Worm (Caenorhabditis elegans): ENCODE data around the gene C06E8.5.
A peak's percentile ranks its signal among the peaks of the same experiment; 100 is the strongest.

Gene C06E8.5

DNA sequence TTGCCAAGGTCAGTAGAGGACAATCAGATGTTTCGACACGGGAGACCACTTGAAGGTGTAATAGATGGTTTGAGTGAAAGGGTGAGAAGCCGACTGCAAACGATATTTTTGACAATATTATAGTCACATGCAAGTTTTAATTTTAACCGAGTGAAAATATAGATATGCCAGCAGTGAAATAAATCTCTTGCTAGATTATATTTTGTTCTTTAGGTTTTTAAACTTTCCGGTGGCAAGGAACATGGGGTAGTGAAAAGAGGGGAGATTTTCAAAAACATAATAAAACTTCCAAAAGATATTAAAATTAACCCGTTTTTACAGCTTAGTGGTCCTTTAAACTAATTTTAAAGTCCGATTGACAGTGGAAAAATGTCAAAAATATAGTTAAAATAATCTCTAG lies at the start of gene C06E8.5:
Gene C06E8.5, minus strand, starts transcription at position 101 of the 400 bp plus-strand sequence.
- no peak for TF ChIP-seq isw-1 (GFP tag; IDR thresholded peaks at IDR 0.05)
- TF ChIP-seq nhr-85 (tag) = no peak
- no peak for TF ChIP-seq snu-23 (GFP tag; optimal IDR thresholded peaks at IDR 0.05)
- TF ChIP-seq snpc-4 (tag; optimal IDR thresholded peaks at IDR 0.05) = no peak
- TF ChIP-seq swsn-7 (tag; optimal IDR thresholded peaks at IDR 0.05) = no peak
- no peak for TF ChIP-seq aha-1 (tag; optimal IDR thresholded peaks at IDR 0.05)
- TF ChIP-seq ces-1 (GFP tag; optimal IDR thresholded peaks at IDR 0.05) = no peak
- no peak for TF ChIP-seq hpl-2 (GFP tag; optimal IDR thresholded peaks at IDR 0.05)
- no peak for TF ChIP-seq ceh-63 (GFP tag; optimal IDR thresholded peaks at IDR 0.05)
- no peak for TF ChIP-seq aly-2 (tag; optimal IDR thresholded peaks at IDR 0.05)
- TF ChIP-seq unc-86 (tag; optimal IDR thresholded peaks at IDR 0.05) = no peak
- TF ChIP-seq ceh-8 (GFP tag; optimal IDR thresholded peaks at IDR 0.05) = no peak
- TF ChIP-seq egl-27 (tag; optimal IDR thresholded peaks at IDR 0.05) = no peak
- TF ChIP-seq dpl-1 (GFP tag; optimal IDR thresholded peaks at IDR 0.05) = no peak
- no peak for TF ChIP-seq lin-14 (GFP tag; optimal IDR thresholded peaks at IDR 0.05)
- TF ChIP-seq rnt-1 (tag; optimal IDR thresholded peaks at IDR 0.05) = no peak
- no peak for TF ChIP-seq ets-5 (GFP tag; IDR thresholded peaks at IDR 0.05)
- no peak for TF ChIP-seq grh-1 (GFP tag; IDR thresholded peaks at IDR 0.05)

DNA sequence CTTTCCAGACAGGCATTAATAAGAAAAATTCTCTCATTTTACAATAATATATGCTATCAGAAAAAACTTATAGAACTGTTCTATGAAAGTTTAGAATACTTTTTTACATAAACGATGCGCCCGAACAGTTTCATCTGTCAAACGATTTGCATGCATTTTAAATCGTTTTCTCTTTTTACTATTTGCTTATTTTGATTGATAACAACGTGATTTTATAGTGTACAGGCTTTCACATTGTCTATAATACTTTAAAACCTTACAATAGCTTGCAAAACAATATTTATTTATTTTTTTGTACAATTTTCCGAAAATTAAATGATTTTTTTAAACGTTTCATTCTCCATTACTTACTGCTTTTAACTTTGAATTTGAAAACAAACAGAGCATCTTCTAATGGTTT lies 40.4 kb upstream of the C06E8.5 start, which contains the start of gene R01H2.7:
Gene R01H2.7, minus strand, starts transcription at position 101 of the 400 bp plus-strand sequence.
- TF ChIP-seq pqm-1 (tag; optimal IDR thresholded peaks at IDR 0.05) (no peak), mep-1 (tag; optimal IDR thresholded peaks at IDR 0.05) (no peak), unc-62 (GFP tag; optimal IDR thresholded peaks at IDR 0.05) (no peak), lin-15B (tag; optimal IDR thresholded peaks at IDR 0.05) (no peak), nhr-76 (tag; optimal IDR thresholded peaks at IDR 0.05) (no peak), unc-86 (tag; optimal IDR thresholded peaks at IDR 0.05) (no peak), mdl-1 (tag; optimal IDR thresholded peaks at IDR 0.05) (no peak), sptf-1 (tag; optimal IDR thresholded peaks at IDR 0.05) (no peak), ceh-8 (GFP tag; optimal IDR thresholded peaks at IDR 0.05) (no peak), zip-4 (GFP tag; optimal IDR thresholded peaks at IDR 0.05) (no peak), egl-27 (tag; optimal IDR thresholded peaks at IDR 0.05) (no peak), nhr-19 (GFP tag; conservative IDR thresholded peaks at IDR 0.05) (no peak), ama-1 (optimal IDR thresholded peaks at IDR 0.05) (no peak), dpl-1 (GFP tag; optimal IDR thresholded peaks at IDR 0.05) (no peak), xbp-1 (tag; optimal IDR thresholded peaks at IDR 0.05) (no peak), alr-1 (tag; optimal IDR thresholded peaks at IDR 0.05; ENCODE audit: borderline replicate concordance) (no peak), snpc-4 (tag; optimal IDR thresholded peaks at IDR 0.05) (no peak), nhr-47 (tag; optimal IDR thresholded peaks at IDR 0.05) (no peak), vab-15 (tag; optimal IDR thresholded peaks at IDR 0.05) (no peak), dsc-1 (tag; optimal IDR thresholded peaks at IDR 0.05) (no peak)

DNA sequence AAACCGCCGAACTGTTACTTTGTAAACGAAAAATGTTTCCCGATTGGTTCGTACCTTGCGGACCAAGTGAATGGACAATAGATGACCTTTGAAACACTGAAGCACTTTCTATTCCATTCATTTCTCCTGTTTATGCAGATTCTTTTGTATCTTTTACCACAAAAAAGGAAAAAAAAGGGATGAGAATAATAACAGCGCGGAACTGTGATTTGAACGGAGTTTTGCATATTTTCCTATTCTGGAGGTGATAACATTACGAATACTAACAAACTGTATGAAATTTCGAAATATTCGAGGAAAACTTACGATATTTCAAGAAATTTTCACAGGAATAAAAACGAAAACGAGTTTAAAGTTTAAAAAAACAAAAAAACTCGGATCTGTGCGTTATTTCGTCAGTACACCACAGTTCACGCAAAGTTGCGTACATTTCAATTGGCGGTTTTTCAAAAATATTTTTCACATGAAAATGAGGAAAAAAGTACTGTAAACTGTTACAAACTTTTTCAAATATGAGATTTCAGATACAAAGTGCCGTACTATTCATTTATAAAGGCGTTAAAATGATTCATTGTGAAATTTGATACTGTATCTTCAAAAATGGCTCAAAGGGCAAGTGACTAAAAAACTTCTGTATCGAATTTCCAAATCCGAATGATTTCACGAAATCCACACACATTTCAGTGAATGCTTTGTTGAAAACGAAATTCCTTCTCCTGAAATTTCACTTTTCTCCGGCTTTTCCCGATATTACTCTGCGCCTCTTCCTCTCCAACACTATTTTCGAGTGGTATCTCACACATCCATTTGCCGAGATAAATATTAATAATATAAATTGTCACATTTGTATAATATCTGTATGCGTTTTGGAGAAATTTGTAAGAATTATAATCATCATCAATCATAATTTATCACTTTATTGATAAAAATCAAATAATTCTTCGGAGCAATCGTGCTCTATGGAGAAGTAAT lies 29.3 kb upstream of the C06E8.5 start:
- no peak for TF ChIP-seq mab-9 (GFP tag; IDR thresholded peaks at IDR 0.05)
- TF ChIP-seq nhr-76 (tag; optimal IDR thresholded peaks at IDR 0.05) = no peak
- no peak for TF ChIP-seq mef-2 (tag; optimal IDR thresholded peaks at IDR 0.05)
- TF ChIP-seq F16B12.6 (tag; optimal IDR thresholded peaks at IDR 0.05) = no peak
- TF ChIP-seq C04F5.9 (tag; optimal IDR thresholded peaks at IDR 0.05) = no peak
- no peak for TF ChIP-seq aly-2 (tag; optimal IDR thresholded peaks at IDR 0.05)
- TF ChIP-seq jun-1 (tag; optimal IDR thresholded peaks at IDR 0.05) = no peak
- no peak for TF ChIP-seq elt-2 (tag; optimal IDR thresholded peaks at IDR 0.05)
- peak in 2 of 3 experiments; percentile 14 to 33 for TF ChIP-seq dpl-1 (GFP tag; optimal IDR thresholded peaks at IDR 0.05)
- TF ChIP-seq ceh-8 (GFP tag; optimal IDR thresholded peaks at IDR 0.05) = no peak
- no peak for TF ChIP-seq irx-1 (tag; optimal IDR thresholded peaks at IDR 0.05)
- TF ChIP-seq skn-1 (tag; optimal IDR thresholded peaks at IDR 0.05) = no peak
- TF ChIP-seq efl-1 (optimal IDR thresholded peaks at IDR 0.05) = peak; percentile 19 to 92
- TF ChIP-seq efl-1 (GFP tag; optimal IDR thresholded peaks at IDR 0.05 in 1 of 2) = peak; percentile 59 to 91
- no peak for TF ChIP-seq ama-1 (optimal IDR thresholded peaks at IDR 0.05)
- no peak for TF ChIP-seq egl-27 (tag; optimal IDR thresholded peaks at IDR 0.05)
- TF ChIP-seq C34B4.2 (tag; optimal IDR thresholded peaks at IDR 0.05) = no peak
- TF ChIP-seq dsc-1 (tag; optimal IDR thresholded peaks at IDR 0.05) = no peak
- TF ChIP-seq ets-5 (GFP tag; IDR thresholded peaks at IDR 0.05) = no peak
- TF ChIP-seq lir-3 (tag; optimal IDR thresholded peaks at IDR 0.05; ENCODE audit: poor library complexity) = no peak
- TF ChIP-seq blmp-1 (tag; optimal IDR thresholded peaks at IDR 0.05) = peak; percentile 45
- TF ChIP-seq pax-3 (tag; optimal IDR thresholded peaks at IDR 0.05) = no peak
- TF ChIP-seq lin-35 (GFP tag; optimal IDR thresholded peaks at IDR 0.05) = no peak
